Fruit fly (Drosophila melanogaster): ENCODE results near the gene CG17477.

The CG17477 gene

dm6 chr3R:17149080-17149746 is 22.5 kb upstream of the CG17477 start, which contains the start of the genes m-cup and Det (continued):
- TF ChIP-seq gt (GFP tag; IDR thresholded peaks at IDR 0.05): no peak
- no peak for TF ChIP-seq Atf3 (GFP tag; optimal IDR thresholded peaks at IDR 0.05)
- peak; percentile 61; the same call in 2 of the 3 replicates for TF ChIP-seq CG6791 (GFP tag; IDR thresholded peaks at IDR 0.05; ENCODE audit: partially characterized antibody)
- TF ChIP-seq Mrtf (GFP tag; IDR thresholded peaks at IDR 0.05): no peak
- TF ChIP-seq Fer3 (tag; optimal IDR thresholded peaks at IDR 0.05): no peak
- no peak for TF ChIP-seq CG2712 (tag; optimal IDR thresholded peaks at IDR 0.05)
- TF ChIP-seq TFAM (GFP tag; optimal IDR thresholded peaks at IDR 0.05): no peak
- peak in 1 of 2 experiments; percentile 70 for TF ChIP-seq tll (GFP tag; optimal IDR thresholded peaks at IDR 0.05)
- TF ChIP-seq Dad (GFP tag; optimal IDR thresholded peaks at IDR 0.05): no peak
- TF ChIP-seq CG15514 (GFP tag; optimal IDR thresholded peaks at IDR 0.05): peak; percentile 32
- TF ChIP-seq CG11398 (GFP tag; optimal IDR thresholded peaks at IDR 0.05): no peak
- no peak for TF ChIP-seq sisA (GFP tag; IDR thresholded peaks at IDR 0.05)
- no peak for TF ChIP-seq CG11504 (tag; optimal IDR thresholded peaks at IDR 0.05)
- peak; percentile 26 for TF ChIP-seq CG12659 (GFP tag; optimal IDR thresholded peaks at IDR 0.05)
- TF ChIP-seq CG18599 (GFP tag; optimal IDR thresholded peaks at IDR 0.05): peak; percentile 18
- no peak for TF ChIP-seq lbe (GFP tag; optimal IDR thresholded peaks at IDR 0.05)
- TF ChIP-seq CG15269 (tag; optimal IDR thresholded peaks at IDR 0.05): no peak
- no peak for TF ChIP-seq ssp (GFP tag; IDR thresholded peaks at IDR 0.05)
- TF ChIP-seq CG16815 (GFP tag; optimal IDR thresholded peaks at IDR 0.05): no peak
- TF ChIP-seq lov (optimal IDR thresholded peaks at IDR 0.05): no peak
- TF ChIP-seq lov (GFP tag; IDR thresholded peaks at IDR 0.05): no peak
- TF ChIP-seq row (GFP tag; IDR thresholded peaks at IDR 0.05): peak; percentile 51
- TF ChIP-seq Fer1 (GFP tag; optimal IDR thresholded peaks at IDR 0.05): peak; percentile 29
- TF ChIP-seq H2.0 (GFP tag; IDR thresholded peaks at IDR 0.05): no peak
- peak; percentile 74 for TF ChIP-seq Med (GFP tag)
- peak; percentile 43; the same call in 1 of the 2 replicates for TF ChIP-seq sna (GFP tag; IDR thresholded peaks at IDR 0.05; ENCODE audit: partially characterized antibody)
- TF ChIP-seq CG13775 (GFP tag; optimal IDR thresholded peaks at IDR 0.05): peak; percentile 24
- no peak for TF ChIP-seq lmd (GFP tag; IDR thresholded peaks at IDR 0.05)
- no peak for TF ChIP-seq trh (GFP tag; optimal IDR thresholded peaks at IDR 0.05)
- TF ChIP-seq CG9437 (GFP tag; optimal IDR thresholded peaks at IDR 0.05): no peak
- TF ChIP-seq CG16779 (GFP tag; IDR thresholded peaks at IDR 0.05): no peak
- peak; percentile 17 for TF ChIP-seq CG2120 (GFP tag; optimal IDR thresholded peaks at IDR 0.05)
- TF ChIP-seq pum (GFP tag; optimal IDR thresholded peaks at IDR 0.05): peak; percentile 6
- TF ChIP-seq HLH3B (GFP tag; IDR thresholded peaks at IDR 0.05): no peak
- no peak for TF ChIP-seq CG5180 (GFP tag; optimal IDR thresholded peaks at IDR 0.05)
- no peak for TF ChIP-seq tx (GFP tag; optimal IDR thresholded peaks at IDR 0.05)
- no peak for TF ChIP-seq Neu2 (GFP tag; optimal IDR thresholded peaks at IDR 0.05; ENCODE audit: borderline replicate concordance)
- no peak for TF ChIP-seq ci (GFP tag; IDR thresholded peaks at IDR 0.05)
- TF ChIP-seq Spps (tag; optimal IDR thresholded peaks at IDR 0.05): no peak
- no peak for TF ChIP-seq Rx (GFP tag; IDR thresholded peaks at IDR 0.05)
- TF ChIP-seq ap (GFP tag; IDR thresholded peaks at IDR 0.05): no peak
- no peak for TF ChIP-seq BtbVII (GFP tag; optimal IDR thresholded peaks at IDR 0.05)
- TF ChIP-seq crc (GFP tag; optimal IDR thresholded peaks at IDR 0.05): no peak
- no peak for TF ChIP-seq Dip3 (GFP tag; optimal IDR thresholded peaks at IDR 0.05)
- no peak for TF ChIP-seq seq (GFP tag; IDR thresholded peaks at IDR 0.05)
- TF ChIP-seq pnt (GFP tag; optimal IDR thresholded peaks at IDR 0.05): no peak
- no peak for TF ChIP-seq CG4360 (GFP tag; IDR thresholded peaks at IDR 0.05)
- TF ChIP-seq ranshi (GFP tag; IDR thresholded peaks at IDR 0.05): no peak
- TF ChIP-seq CG14014 (GFP tag; IDR thresholded peaks at IDR 0.05): no peak
- no peak for TF ChIP-seq CG2199 (GFP tag; IDR thresholded peaks at IDR 0.05)
- TF ChIP-seq eve (GFP tag; optimal IDR thresholded peaks at IDR 0.05): no peak

Measured in whole organism, embryonic.